Worm (Caenorhabditis elegans) whole organism, L2 larva: Measurements from ENCODE around the gene F13D11.4.

Experiments used
- C34F6.9 ChIP-seq: fragments of 150-350 bp; optimal IDR thresholded peaks from 2 replicates; lab custom pipeline; 2014; ENCODE audit warnings: missing biosample characterization, missing genetic modification characterization
- F13H6.1 ChIP-seq: sonication (generic microtip); optimal IDR thresholded peaks from 2 replicates; lab custom pipeline; 2016; ENCODE audit warnings: missing genetic modification characterization, missing compliant biosample characterization
- R02D3.7 ChIP-seq: fragments of 150-350 bp; optimal IDR thresholded peaks from 2 replicates; lab custom pipeline; 2014; ENCODE audit warnings: missing biosample characterization, missing genetic modification characterization
- Y55F3AM.14 ChIP-seq: fragments of 200-800 bp; sonication (Bioruptor generic); optimal IDR thresholded peaks from 2 replicates; lab custom pipeline; 2018; ENCODE audit warnings: mild to moderate bottlenecking, missing genetic modification characterization, missing compliant biosample characterization
- ZK546.5 ChIP-seq: sonication (generic microtip); optimal IDR thresholded peaks from 2 replicates; lab custom pipeline; 2017; ENCODE audit warnings: missing biosample characterization, missing genetic modification characterization
- alr-1 ChIP-seq: fragments of 150-350 bp; optimal IDR thresholded peaks from 2 replicates; lab custom pipeline; 2014; ENCODE audit warnings: missing biosample characterization, missing genetic modification characterization
- aly-2 ChIP-seq: fragments of 150-350 bp; optimal IDR thresholded peaks from 2 replicates; lab custom pipeline; 2014; ENCODE audit warnings: missing biosample characterization, missing genetic modification characterization
- ama-1 ChIP-seq: fragments of 150-350 bp; optimal IDR thresholded peaks from 2 replicates; lab custom pipeline; 2018; ENCODE audit warnings: inconsistent platforms
- blmp-1 ChIP-seq: sonication (generic microtip); optimal IDR thresholded peaks from 2 replicates; lab custom pipeline; 2017; ENCODE audit warnings: missing genetic modification characterization, mild to moderate bottlenecking, missing compliant biosample characterization, antibody characterized with exemption, moderate library complexity; ENCODE audit not compliant: insufficient read depth
- ceh-16 ChIP-seq: fragments of 150-350 bp; optimal IDR thresholded peaks from 2 replicates; lab custom pipeline; 2014; ENCODE audit warnings: missing biosample characterization, missing genetic modification characterization
- ceh-82 ChIP-seq: fragments of 150-350 bp; optimal IDR thresholded peaks from 2 replicates; lab custom pipeline; 2014; ENCODE audit warnings: missing biosample characterization, missing genetic modification characterization
- crh-2 ChIP-seq: sonication (generic microtip); optimal IDR thresholded peaks from 2 replicates; lab custom pipeline; 2017; ENCODE audit warnings: missing biosample characterization, missing genetic modification characterization
- egl-27 ChIP-seq: sonication (generic microtip); optimal IDR thresholded peaks from 3 replicates; lab custom pipeline; 2017; ENCODE audit warnings: missing biosample characterization, missing genetic modification reagents, missing genetic modification characterization
- elt-1 ChIP-seq: fragments of 150-350 bp; optimal IDR thresholded peaks from 2 replicates; lab custom pipeline; 2014; ENCODE audit warnings: missing biosample characterization, missing genetic modification characterization
- fos-1 ChIP-seq: fragments of 150-350 bp; optimal IDR thresholded peaks from 2 replicates; lab custom pipeline; 2014; ENCODE audit warnings: missing biosample characterization, missing genetic modification characterization
- gmeb-1 ChIP-seq: fragments of 150-350 bp; optimal IDR thresholded peaks from 2 replicates; lab custom pipeline; 2014; ENCODE audit warnings: missing biosample characterization, missing genetic modification characterization
- lin-11 ChIP-seq: fragments of 150-350 bp; sonication (generic microtip); optimal IDR thresholded peaks from 2 replicates; lab custom pipeline; 2014; ENCODE audit warnings: missing biosample characterization, missing genetic modification characterization, inconsistent platforms, mixed read lengths
- lin-39 ChIP-seq: fragments of 150-350 bp; optimal IDR thresholded peaks from 2 replicates; lab custom pipeline; 2014; ENCODE audit warnings: missing biosample characterization, missing genetic modification reagents, missing genetic modification characterization
- lsy-2 ChIP-seq, 2 experiments: fragments of 150-350 bp in 1 of 2; sonication (generic microtip) in 1 of 2; optimal IDR thresholded peaks; 2 replicates each; lab custom pipeline; 2014 to 2017; ENCODE audit warnings: missing biosample characterization in 2 of 2, missing genetic modification characterization in 2 of 2
- mab-5 ChIP-seq: fragments of 150-350 bp; optimal IDR thresholded peaks from 2 replicates; lab custom pipeline; 2014; ENCODE audit warnings: missing biosample characterization, missing genetic modification characterization
- mdl-1 ChIP-seq, 2 experiments: fragments of 150-350 bp in 1 of 2; sonication (generic microtip) in 1 of 2; optimal IDR thresholded peaks; 2 replicates each; lab custom pipeline; 2017; ENCODE audit warnings: missing biosample characterization in 2 of 2, missing genetic modification characterization in 2 of 2
- nhr-10 ChIP-seq: sonication (generic microtip); optimal IDR thresholded peaks from 2 replicates; lab custom pipeline; 2017; ENCODE audit warnings: missing biosample characterization, missing genetic modification characterization
- nhr-11 ChIP-seq: fragments of 150-350 bp; optimal IDR thresholded peaks from 2 replicates; lab custom pipeline; 2014; ENCODE audit warnings: missing biosample characterization, missing genetic modification characterization
- nhr-12 ChIP-seq: fragments of 150-350 bp; optimal IDR thresholded peaks from 2 replicates; lab custom pipeline; 2014; ENCODE audit warnings: missing biosample characterization, missing genetic modification characterization
- nhr-129 ChIP-seq: fragments of 150-350 bp; optimal IDR thresholded peaks from 2 replicates; lab custom pipeline; 2014; ENCODE audit warnings: missing biosample characterization, missing genetic modification characterization
- nhr-21 ChIP-seq: fragments of 150-350 bp; optimal IDR thresholded peaks from 2 replicates; lab custom pipeline; 2014; ENCODE audit warnings: missing biosample characterization, missing genetic modification characterization
- nhr-25 ChIP-seq: fragments of 150-350 bp; sonication (generic microtip); optimal IDR thresholded peaks from 3 replicates; lab custom pipeline; 2014; ENCODE audit warnings: missing biosample characterization, missing genetic modification characterization
- nhr-6 ChIP-seq: fragments of 150-350 bp; optimal IDR thresholded peaks from 2 replicates; lab custom pipeline; 2014; ENCODE audit warnings: missing biosample characterization, missing genetic modification characterization
- peb-1 ChIP-seq: fragments of 150-350 bp; optimal IDR thresholded peaks from 2 replicates; lab custom pipeline; 2014; ENCODE audit warnings: missing biosample characterization, missing genetic modification characterization
- sem-4 ChIP-seq: fragments of 150-350 bp; optimal IDR thresholded peaks from 2 replicates; lab custom pipeline; 2014; ENCODE audit warnings: missing biosample characterization, missing genetic modification reagents, missing genetic modification characterization
- sma-9 ChIP-seq, 2 experiments: fragments of 150-350 bp in 1 of 2; sonication (generic microtip) in 1 of 2; optimal IDR thresholded peaks; 2 replicates each; lab custom pipeline; 2014 to 2016; ENCODE audit warnings: missing genetic modification characterization in 2 of 2, mild to moderate bottlenecking in 1 of 2, missing biosample characterization in 1 of 2, missing compliant biosample characterization in 1 of 2, missing genetic modification reagents in 1 of 2, moderate library complexity in 1 of 2
- snpc-4 ChIP-seq: fragments of 150-350 bp; optimal IDR thresholded peaks from 2 replicates; lab custom pipeline; 2014; ENCODE audit warnings: missing biosample characterization, missing genetic modification characterization
- unc-39 ChIP-seq: fragments of 150-350 bp; optimal IDR thresholded peaks from 2 replicates; lab custom pipeline; 2014; ENCODE audit warnings: missing biosample characterization, missing genetic modification characterization
- unc-55 ChIP-seq: fragments of 150-350 bp; sonication (generic microtip); optimal IDR thresholded peaks from 3 replicates; lab custom pipeline; 2014; ENCODE audit warnings: missing biosample characterization, missing genetic modification reagents, missing genetic modification characterization
- unc-62 ChIP-seq: fragments of 150-350 bp; optimal IDR thresholded peaks from 2 replicates; lab custom pipeline; 2014; ENCODE audit warnings: missing biosample characterization, missing genetic modification reagents, missing genetic modification characterization
- zag-1 ChIP-seq: fragments of 150-350 bp; optimal IDR thresholded peaks from 2 replicates; lab custom pipeline; 2014; ENCODE audit warnings: missing biosample characterization, missing genetic modification characterization
- ztf-1 ChIP-seq: fragments of 200-800 bp; sonication (Bioruptor generic); conservative IDR thresholded peaks from 2 replicates; pipeline ENCODE4 v1.3.6; 2022; ENCODE audit warnings: missing genetic modification characterization, missing compliant biosample characterization
- ztf-11 ChIP-seq: sonication (generic microtip); optimal IDR thresholded peaks from 2 replicates; lab custom pipeline; 2017; ENCODE audit warnings: missing biosample characterization, missing genetic modification characterization
- ztf-4 ChIP-seq: fragments of 150-350 bp; optimal IDR thresholded peaks from 2 replicates; lab custom pipeline; 2014; ENCODE audit warnings: missing biosample characterization, missing genetic modification characterization

Gene F13D11.4

DNA sequence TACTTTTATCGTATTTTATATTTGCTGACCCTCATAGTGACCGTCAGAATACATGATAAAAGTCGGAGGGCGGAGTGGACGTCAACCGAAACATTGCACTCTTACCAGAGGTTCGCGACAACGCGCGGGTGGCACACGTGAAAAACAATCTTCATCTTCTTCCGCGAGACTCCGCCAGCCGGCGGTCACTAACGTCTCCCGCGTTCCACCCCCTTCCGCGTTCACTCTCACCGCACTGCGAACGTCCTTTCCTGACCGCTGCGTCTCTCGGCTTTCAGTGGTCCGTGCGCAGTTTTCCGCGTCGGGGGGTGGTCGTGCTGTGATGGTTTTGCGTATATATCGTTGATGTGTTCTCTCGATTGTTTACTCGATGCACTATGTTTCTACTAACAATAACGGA is 16.4 kb downstream of the F13D11.4 start:
- TF ChIP-seq F13H6.1: peak; percentile 6
- TF ChIP-seq egl-27 (tag; lab: Kevin White, UChicago): no peak
- peak; percentile 51 for TF ChIP-seq nhr-21 (tag; lab: Kevin White, UChicago)
- TF ChIP-seq, all 48 proteins: peak for 2

DNA sequence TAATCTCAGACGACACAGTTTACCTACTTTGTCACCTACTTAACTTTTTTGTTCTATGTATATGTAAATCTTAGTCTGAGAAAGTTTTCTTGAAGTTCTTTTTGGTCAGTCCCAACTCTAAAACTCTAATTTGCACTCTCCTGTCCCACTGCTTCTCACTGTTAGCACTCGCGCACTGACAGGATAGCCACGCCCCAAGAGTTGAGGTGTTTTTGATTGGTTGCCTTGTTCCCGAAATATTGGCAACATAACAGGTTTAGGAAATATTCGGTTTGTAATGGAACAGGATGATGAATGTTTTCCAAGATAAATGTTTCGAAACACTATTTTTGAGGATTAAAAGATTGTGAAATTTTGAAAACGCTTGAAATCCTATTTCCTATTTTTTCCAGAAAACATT is 17.5 kb downstream of the F13D11.4 start:
- TF ChIP-seq crh-2 (tag; lab: Kevin White, UChicago): no peak
- TF ChIP-seq egl-27 (tag; lab: Kevin White, UChicago): no peak
- no peak for TF ChIP-seq gmeb-1 (tag; lab: Kevin White, UChicago)
- peak; percentile 70 for TF ChIP-seq unc-55 (GFP tag; lab: Kevin White, UChicago)
- no peak for TF ChIP-seq ztf-4
- no peak for TF ChIP-seq unc-62 (GFP tag; lab: Kevin White, UChicago)
- TF ChIP-seq, all 48 proteins: peak for 1

DNA sequence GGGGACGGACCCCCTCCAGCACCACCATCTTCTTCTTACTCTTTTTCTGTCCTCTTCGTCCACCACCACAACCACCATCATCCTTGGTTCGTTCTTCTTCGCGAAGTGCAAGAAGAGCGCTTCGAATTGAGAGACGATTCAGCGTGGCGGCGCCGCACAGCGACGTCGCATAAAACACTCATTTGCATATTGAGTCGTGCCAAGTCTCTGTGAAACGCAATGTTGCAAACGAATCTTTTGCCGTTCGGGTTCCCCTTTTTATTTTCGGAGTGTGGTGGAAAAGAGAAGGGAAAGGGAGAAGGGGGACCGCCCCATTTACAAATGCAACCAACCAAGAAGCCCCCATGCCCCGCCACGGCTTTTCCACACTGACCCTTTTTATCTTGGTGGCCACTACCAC is 18.3 kb downstream of the F13D11.4 start:
- TF ChIP-seq peb-1: no peak
- peak; percentile 43 for TF ChIP-seq sem-4 (tag; lab: Kevin White, UChicago)
- no peak for TF ChIP-seq unc-62 (GFP tag; lab: Kevin White, UChicago)
- TF ChIP-seq nhr-6 (tag; lab: Kevin White, UChicago): no peak
- TF ChIP-seq C34F6.9 (tag; lab: Kevin White, UChicago): peak; percentile 23
- TF ChIP-seq ceh-16 (tag; lab: Kevin White, UChicago): no peak
- no peak for TF ChIP-seq alr-1
- no peak for TF ChIP-seq nhr-25 (tag; lab: Kevin White, UChicago)
- TF ChIP-seq nhr-10: no peak
- TF ChIP-seq nhr-12 (tag; lab: Kevin White, UChicago): no peak
- TF ChIP-seq lin-39: peak; percentile 49
- peak; percentile 64 for TF ChIP-seq mab-5 (tag; lab: Kevin White, UChicago)
- no peak for TF ChIP-seq blmp-1 (tag; lab: Kevin White, UChicago)
- no peak for TF ChIP-seq ztf-11
- TF ChIP-seq nhr-129 (tag; lab: Kevin White, UChicago): no peak
- TF ChIP-seq aly-2 (tag; lab: Kevin White, UChicago): no peak
- TF ChIP-seq unc-39 (tag; lab: Kevin White, UChicago): no peak
- peak; percentile 73 for TF ChIP-seq F13H6.1
- no peak for TF ChIP-seq snpc-4 (tag; lab: Kevin White, UChicago)
- TF ChIP-seq Y55F3AM.14 (GFP tag; lab: Kevin White, UChicago): peak; percentile 32
- TF ChIP-seq fos-1 (tag; lab: Kevin White, UChicago): no peak
- no peak for TF ChIP-seq ceh-82 (tag; lab: Kevin White, UChicago)
- no peak for TF ChIP-seq elt-1
- TF ChIP-seq ztf-4: no peak
- TF ChIP-seq zag-1 (tag; lab: Kevin White, UChicago): peak; percentile 56
- peak in 1 of 2 experiments; percentile 3 for TF ChIP-seq lsy-2 (tag; optimal IDR thresholded peaks at IDR 0.05; lab: Kevin White, UChicago)
- peak; percentile 17 for TF ChIP-seq crh-2 (tag; lab: Kevin White, UChicago)
- TF ChIP-seq nhr-11 (tag; lab: Kevin White, UChicago): no peak
- peak; percentile 69 for TF ChIP-seq unc-55 (GFP tag; lab: Kevin White, UChicago)
- TF ChIP-seq mdl-1 (tag; optimal IDR thresholded peaks at IDR 0.05; lab: Kevin White, UChicago): no peak
- no peak for TF ChIP-seq ama-1 (lab: Kevin White, UChicago)
- no peak for TF ChIP-seq ztf-1 (GFP tag; lab: Robert Waterston, UW)
- TF ChIP-seq nhr-21 (tag; lab: Kevin White, UChicago): no peak
- no peak for TF ChIP-seq lin-11 (tag; lab: Kevin White, UChicago)
- no peak for TF ChIP-seq gmeb-1 (tag; lab: Kevin White, UChicago)

DNA sequence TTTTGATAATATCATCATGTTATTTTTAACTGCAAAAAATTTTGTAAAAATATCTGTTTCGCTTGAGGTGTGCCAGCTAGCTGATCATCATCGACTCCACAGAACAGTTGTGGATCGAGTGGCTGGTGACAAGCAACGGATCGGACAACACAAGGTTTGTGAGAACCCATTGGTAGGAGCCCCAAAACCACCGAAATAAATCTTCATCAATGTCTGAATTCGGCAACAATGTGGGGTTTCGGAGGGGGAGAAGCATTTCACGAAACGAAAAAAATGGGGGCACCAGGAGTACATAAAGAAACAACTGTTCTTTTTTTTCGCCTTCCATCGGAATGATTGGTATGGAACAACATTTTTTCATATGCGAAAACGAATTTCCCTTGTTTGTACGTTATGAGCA is 19.3 kb downstream of the F13D11.4 start:
- no peak for TF ChIP-seq mdl-1 (tag; optimal IDR thresholded peaks at IDR 0.05; lab: Kevin White, UChicago)
- TF ChIP-seq R02D3.7 (tag; lab: Kevin White, UChicago): no peak
- TF ChIP-seq sma-9 (GFP tag; optimal IDR thresholded peaks at IDR 0.05; lab: Kevin White, UChicago): peak; percentile 0
- no peak for TF ChIP-seq sma-9 (tag; optimal IDR thresholded peaks at IDR 0.05; lab: Kevin White, UChicago)
- peak; percentile 75 for TF ChIP-seq F13H6.1
- TF ChIP-seq lin-11 (tag; lab: Kevin White, UChicago): no peak
- TF ChIP-seq nhr-25 (tag; lab: Kevin White, UChicago): no peak
- TF ChIP-seq sem-4 (tag; lab: Kevin White, UChicago): peak; percentile 46
- peak; percentile 87 for TF ChIP-seq mab-5 (tag; lab: Kevin White, UChicago)
- peak in 1 of 2 experiments; percentile 7 for TF ChIP-seq lsy-2 (tag; optimal IDR thresholded peaks at IDR 0.05; lab: Kevin White, UChicago)
- no peak for TF ChIP-seq ZK546.5 (tag; lab: Kevin White, UChicago)
